Fruit fly (Drosophila melanogaster): ENCODE results near the gene Chrac-14.

- no peak for TF ChIP-seq usp (GFP tag; optimal IDR thresholded peaks at IDR 0.05)
- TF ChIP-seq pan (optimal IDR thresholded peaks at IDR 0.05), result no peak
- no peak for TF ChIP-seq psq (optimal IDR thresholded peaks at IDR 0.05)
Observed at dm6 chr2L:8478379-8478778, 41.2 kb downstream of the Chrac-14 start.
